Fruit fly (Drosophila melanogaster) whole organism, embryonic: ENCODE measurements around the gene red.

Experiments
- BtbVII ChIP-seq: fragments of 200-800 bp; sonication (Bioruptor generic); optimal IDR thresholded peaks from 3 replicates; lab custom pipeline; 2017; ENCODE audit warnings: missing biosample characterization, mild to moderate bottlenecking, missing genetic modification characterization
- CG1024 ChIP-seq: fragments of 200-800 bp; sonication (Bioruptor generic); IDR thresholded peaks from 2 replicates; pipeline ENCODE4 v1.3.6; 2022; ENCODE audit warnings: missing biosample characterization, missing genetic modification characterization
- CG12236 ChIP-seq: fragments of 200-800 bp; sonication (Bioruptor generic); optimal IDR thresholded peaks from 2 replicates; lab custom pipeline; 2016; ENCODE audit warnings: missing biosample characterization, missing genetic modification characterization
- CG12769 ChIP-seq: fragments of 200-800 bp; sonication (Bioruptor generic); optimal IDR thresholded peaks from 2 replicates; lab custom pipeline; 2019; ENCODE audit warnings: missing biosample characterization, mild to moderate bottlenecking, missing genetic modification characterization, moderate library complexity
- CG14050 ChIP-seq: fragments of 200-800 bp; sonication (Bioruptor generic); IDR thresholded peaks from 3 replicates; pipeline ENCODE4 v1.3.6; 2022; ENCODE audit warnings: missing biosample characterization, missing genetic modification characterization
- CG15073 ChIP-seq: fragments of 200-800 bp; sonication (Bioruptor generic); optimal IDR thresholded peaks from 2 replicates; lab custom pipeline; 2016; ENCODE audit warnings: missing biosample characterization, missing genetic modification characterization
- CG16863 ChIP-seq: fragments of 200-800 bp; sonication (Bioruptor generic); optimal IDR thresholded peaks from 3 replicates; lab custom pipeline; 2016; ENCODE audit warnings: missing biosample characterization, missing genetic modification characterization
- CG17829 ChIP-seq: fragments of 200-800 bp; optimal IDR thresholded peaks from 2 replicates; lab custom pipeline; 2019; ENCODE audit warnings: missing biosample characterization, mild to moderate bottlenecking, missing genetic modification characterization, moderate library complexity
- CG1792 ChIP-seq: fragments of 200-800 bp; sonication (Bioruptor generic); optimal IDR thresholded peaks from 2 replicates; lab custom pipeline; 2016; ENCODE audit warnings: missing biosample characterization, missing genetic modification characterization
- CG18599 ChIP-seq: fragments of 200-800 bp; sonication (Bioruptor generic); optimal IDR thresholded peaks from 3 replicates; lab custom pipeline; 2017; ENCODE audit warnings: missing biosample characterization, missing genetic modification characterization, mild to moderate bottlenecking, moderate library complexity, missing genetic modification reagents
- CG3281 ChIP-seq: fragments of 200-800 bp; sonication (Bioruptor generic); optimal IDR thresholded peaks from 3 replicates; lab custom pipeline; 2017; ENCODE audit warnings: missing biosample characterization, mild to moderate bottlenecking, missing genetic modification characterization
- CG34224 ChIP-seq: fragments of 200-800 bp; sonication (Bioruptor generic); IDR thresholded peaks from 3 replicates; pipeline ENCODE4 v1.3.6; 2022; ENCODE audit warnings: missing biosample characterization, missing genetic modification characterization; ENCODE audit not compliant: partially characterized antibody
- CG4282 ChIP-seq: fragments of 200-800 bp; sonication (Bioruptor generic); optimal IDR thresholded peaks from 2 replicates; lab custom pipeline; 2016; ENCODE audit warnings: missing biosample characterization, missing genetic modification characterization
- CG5953 ChIP-seq: fragments of 200-800 bp; sonication (Bioruptor generic); IDR thresholded peaks from 2 replicates; pipeline ENCODE4 v1.3.6; 2022; ENCODE audit warnings: missing biosample characterization, missing genetic modification characterization
- CG6654 ChIP-seq: fragments of 200-800 bp; sonication (Bioruptor generic); optimal IDR thresholded peaks from 2 replicates; lab custom pipeline; 2017; ENCODE audit warnings: missing biosample characterization, mild to moderate bottlenecking, missing genetic modification characterization
- CG7987 ChIP-seq: fragments of 200-800 bp; sonication (Bioruptor generic); optimal IDR thresholded peaks from 2 replicates; lab custom pipeline; 2018; ENCODE audit warnings: missing biosample characterization, mild to moderate bottlenecking, missing genetic modification characterization, moderate library complexity
- CG9437 ChIP-seq: fragments of 200-800 bp; sonication (Bioruptor generic); optimal IDR thresholded peaks from 2 replicates; lab custom pipeline; 2018; ENCODE audit warnings: missing biosample characterization, mild to moderate bottlenecking, missing genetic modification characterization
- CTCF ChIP-seq: fragments of 200-800 bp; sonication (Bioruptor generic); optimal IDR thresholded peaks from 2 replicates; lab custom pipeline; 2017; ENCODE audit warnings: missing biosample characterization, mild to moderate bottlenecking, missing genetic modification characterization, moderate library complexity
- CoRest ChIP-seq: fragments of 200-800 bp; sonication (Bioruptor generic); optimal IDR thresholded peaks from 3 replicates; lab custom pipeline; 2018; ENCODE audit warnings: missing biosample characterization, mild to moderate bottlenecking, missing genetic modification characterization, moderate library complexity
- Doc2 ChIP-seq: fragments of 200-800 bp; sonication (Bioruptor generic); IDR thresholded peaks from 2 replicates; pipeline ENCODE4 v1.3.6; 2022; ENCODE audit warnings: missing biosample characterization, missing genetic modification characterization
- Dref ChIP-seq: fragments of 200-800 bp; sonication (Bioruptor generic); IDR thresholded peaks from 2 replicates; pipeline ENCODE4 v1.3.6; 2022; ENCODE audit warnings: missing biosample characterization, missing genetic modification characterization
- GATAe ChIP-seq: fragments of 200-800 bp; sonication (Bioruptor generic); conservative IDR thresholded peaks from 2 replicates; pipeline ENCODE4 v1.3.6; 2022; ENCODE audit warnings: missing biosample characterization, missing genetic modification characterization
- HHEX ChIP-seq: fragments of 200-800 bp; sonication (Bioruptor generic); optimal IDR thresholded peaks from 3 replicates; lab custom pipeline; 2017; ENCODE audit warnings: missing biosample characterization, mild to moderate bottlenecking, missing genetic modification characterization, missing genetic modification reagents
- HLH54F ChIP-seq: fragments of 200-800 bp; sonication (Bioruptor generic); optimal IDR thresholded peaks from 3 replicates; lab custom pipeline; 2016; ENCODE audit warnings: missing biosample characterization, missing genetic modification characterization
- Hr3 ChIP-seq: fragments of 200-800 bp; sonication (Bioruptor generic); optimal IDR thresholded peaks from 3 replicates; lab custom pipeline; 2016; ENCODE audit warnings: missing biosample characterization, missing genetic modification characterization
- Jarid2 ChIP-seq: fragments of 200-800 bp; sonication (Bioruptor generic); optimal IDR thresholded peaks from 3 replicates; lab custom pipeline; 2017; ENCODE audit warnings: mild to moderate bottlenecking, missing biosample characterization, missing genetic modification reagents, missing genetic modification characterization
- MESR4 ChIP-seq: fragments of 200-800 bp; sonication (Bioruptor generic); optimal IDR thresholded peaks from 2 replicates; lab custom pipeline; 2018; ENCODE audit warnings: missing biosample characterization, mild to moderate bottlenecking, missing genetic modification characterization, moderate library complexity
- MTF-1 ChIP-seq: fragments of 200-800 bp; sonication (Bioruptor generic); optimal IDR thresholded peaks from 2 replicates; lab custom pipeline; 2018; ENCODE audit warnings: missing biosample characterization, mild to moderate bottlenecking, missing genetic modification characterization, borderline replicate concordance
- Myb ChIP-seq: fragments of 200-800 bp; sonication (Bioruptor generic); optimal IDR thresholded peaks from 2 replicates; lab custom pipeline; 2016; ENCODE audit warnings: missing biosample characterization, missing genetic modification characterization
- Nf-YC ChIP-seq: fragments of 200-800 bp; optimal IDR thresholded peaks from 3 replicates; lab custom pipeline; 2019; ENCODE audit warnings: missing biosample characterization, mild to moderate bottlenecking, missing genetic modification characterization, moderate library complexity
- NfI ChIP-seq: fragments of 200-800 bp; sonication (Bioruptor generic); optimal IDR thresholded peaks from 3 replicates; lab custom pipeline; 2018; ENCODE audit warnings: missing biosample characterization, mild to moderate bottlenecking, missing genetic modification characterization, moderate library complexity
- Ptx1 ChIP-seq: fragments of 200-800 bp; sonication (Bioruptor generic); IDR thresholded peaks from 2 replicates; pipeline ENCODE4 v1.3.6; 2022; ENCODE audit warnings: missing biosample characterization, missing genetic modification characterization
- Sox100B ChIP-seq: fragments of 200-800 bp; sonication (Bioruptor generic); optimal IDR thresholded peaks from 3 replicates; lab custom pipeline; 2018; ENCODE audit warnings: missing biosample characterization, mild to moderate bottlenecking, missing genetic modification characterization
- Xrp1 ChIP-seq: fragments of 200-800 bp; sonication (Bioruptor generic); IDR thresholded peaks from 2 replicates; pipeline ENCODE4 v1.3.6; 2022; ENCODE audit warnings: missing biosample characterization, missing genetic modification characterization
- croc ChIP-seq: fragments of 200-800 bp; sonication (Bioruptor generic); conservative IDR thresholded peaks from 3 replicates; pipeline ENCODE4 v1.3.6; 2022; ENCODE audit warnings: missing biosample characterization, missing genetic modification characterization
- dan ChIP-seq: fragments of 200-800 bp; sonication (Bioruptor generic); IDR thresholded peaks from 2 replicates; pipeline ENCODE4 v1.3.6; 2022; ENCODE audit warnings: missing biosample characterization, missing genetic modification characterization
- fd64A ChIP-seq: fragments of 200-800 bp; sonication (Bioruptor generic); optimal IDR thresholded peaks from 3 replicates; lab custom pipeline; 2018; ENCODE audit warnings: missing biosample characterization, mild to moderate bottlenecking, missing genetic modification characterization
- fu2 ChIP-seq: fragments of 200-800 bp; sonication (Bioruptor generic); optimal IDR thresholded peaks from 2 replicates; lab custom pipeline; 2016; ENCODE audit warnings: missing biosample characterization, missing genetic modification characterization
- gsb ChIP-seq: fragments of 200-800 bp; sonication (Bioruptor generic); IDR thresholded peaks from 2 replicates; pipeline ENCODE4 v1.3.6; 2022; ENCODE audit warnings: missing biosample characterization, missing genetic modification characterization
- inv ChIP-seq: fragments of 200-800 bp; sonication (Bioruptor generic); IDR thresholded peaks from 2 replicates; pipeline ENCODE4 v1.3.6; 2022; ENCODE audit warnings: missing biosample characterization, missing genetic modification characterization; ENCODE audit not compliant: partially characterized antibody
- kni ChIP-seq: fragments of 200-800 bp; sonication (Bioruptor generic); optimal IDR thresholded peaks from 3 replicates; lab custom pipeline; 2017; ENCODE audit warnings: mild to moderate bottlenecking, missing biosample characterization, missing genetic modification reagents, missing genetic modification characterization
- lbe ChIP-seq: fragments of 200-800 bp; sonication (Bioruptor generic); optimal IDR thresholded peaks from 2 replicates; lab custom pipeline; 2016; ENCODE audit warnings: missing biosample characterization, mild to moderate bottlenecking, missing genetic modification characterization
- nom ChIP-seq: fragments of 200-800 bp; sonication (Bioruptor generic); optimal IDR thresholded peaks from 2 replicates; lab custom pipeline; 2017; ENCODE audit warnings: missing biosample characterization, missing genetic modification characterization, mild to moderate bottlenecking, moderate library complexity, missing genetic modification reagents
- pan ChIP-seq, 4 experiments: fragments of >200 bp in 3 of 4; fragments of 200-800 bp in 1 of 4; sonication (Bioruptor generic) in 1 of 4; optimal IDR thresholded peaks in 3 of 4; IDR thresholded peaks in 1 of 4; 2 replicates each; pipeline versions ENCODE4 v1.3.6 to Lab custom; 2017 to 2022; ENCODE audit warnings: missing biosample characterization in 2 of 4, missing genetic modification characterization in 2 of 4, mixed read lengths in 1 of 4
- psq ChIP-seq: fragments of 200-800 bp; sonication (Bioruptor generic); optimal IDR thresholded peaks from 2 replicates; lab custom pipeline; 2017; ENCODE audit warnings: missing biosample characterization, missing genetic modification characterization
- tll ChIP-seq, 2 experiments: fragments of 200-800 bp in 1 of 2; fragments of >200 bp in 1 of 2; sonication (Bioruptor generic) in 1 of 2; optimal IDR thresholded peaks; 2 replicates each; lab custom pipeline; 2017 to 2019; ENCODE audit warnings: missing biosample characterization in 2 of 2, missing genetic modification characterization in 2 of 2, mild to moderate bottlenecking in 1 of 2, moderate library complexity in 1 of 2
- vfl ChIP-seq: fragments of 200-800 bp; sonication (Bioruptor generic); optimal IDR thresholded peaks from 2 replicates; lab custom pipeline; 2016; ENCODE audit warnings: missing biosample characterization, missing genetic modification characterization
- yki ChIP-seq: fragments of >200 bp; optimal IDR thresholded peaks from 3 replicates; lab custom pipeline; 2018
- zen ChIP-seq: fragments of 200-800 bp; sonication (Bioruptor generic); optimal IDR thresholded peaks from 3 replicates; lab custom pipeline; 2018; ENCODE audit warnings: missing biosample characterization, mild to moderate bottlenecking, missing genetic modification characterization, moderate library complexity
- zfh2 ChIP-seq: fragments of 200-800 bp; sonication (Bioruptor generic); optimal IDR thresholded peaks from 2 replicates; lab custom pipeline; 2016; ENCODE audit warnings: missing biosample characterization, missing genetic modification characterization

red gene

DNA sequence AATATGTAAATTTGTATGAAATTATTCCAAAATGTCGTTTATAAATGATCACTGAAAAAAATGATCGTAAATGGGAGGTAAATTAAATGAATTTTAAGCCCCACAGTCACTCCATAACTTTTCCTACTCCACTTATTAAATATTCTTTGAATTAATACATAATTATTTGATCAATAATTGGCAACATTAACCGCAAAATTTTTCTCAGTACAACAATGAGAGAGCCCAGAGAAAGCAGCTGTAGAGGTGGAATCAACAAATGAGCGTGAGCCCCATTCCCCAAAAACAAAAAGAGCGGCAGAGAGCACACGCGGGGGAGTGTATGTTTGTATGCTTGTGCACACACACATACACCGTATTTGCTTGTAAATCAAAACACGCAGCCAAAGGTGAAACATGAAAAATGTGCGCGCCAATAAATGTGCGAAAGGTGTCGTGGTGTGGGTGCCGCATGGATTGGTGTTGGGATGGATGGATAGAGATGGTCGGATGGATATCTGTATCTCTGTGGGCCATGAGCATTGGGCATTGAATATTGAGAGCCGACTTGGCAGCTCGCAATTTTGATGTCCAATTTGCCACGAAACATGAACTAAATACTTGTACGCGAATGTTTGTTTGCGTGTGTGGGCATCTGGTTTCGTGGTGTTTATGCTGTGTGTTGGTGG is 5.0 kb upstream of the red start (continued):
- TF ChIP-seq zen (tag; lab: Kevin White, UChicago) (peak; percentile 96), croc (GFP tag; lab: Robert Waterston, UW) (peak; percentile 94), zfh2 (GFP tag; lab: Kevin White, UChicago) (peak; percentile 91), CTCF (GFP tag; lab: Kevin White, UChicago) (peak; percentile 73), CG15073 (GFP tag; lab: Kevin White, UChicago) (peak; percentile 84), Ptx1 (no peak), CG1024 (GFP tag; lab: Robert Waterston, UW) (no peak), Hr3 (GFP tag; lab: Kevin White, UChicago) (peak; percentile 99), CG5953 (GFP tag; lab: Robert Waterston, UW) (no peak), Doc2 (GFP tag; lab: Robert Waterston, UW) (no peak), Jarid2 (GFP tag; lab: Kevin White, UChicago) (peak; percentile 94), Sox100B (GFP tag; lab: Kevin White, UChicago) (peak; percentile 98), fu2 (GFP tag; lab: Kevin White, UChicago) (peak; percentile 94), CoRest (peak; percentile 99), CG9437 (GFP tag; lab: Kevin White, UChicago) (peak; percentile 95), lbe (GFP tag; lab: Kevin White, UChicago) (peak; percentile 94), Dref (no peak), tll (GFP tag; optimal IDR thresholded peaks at IDR 0.05; lab: Kevin White, UChicago) (peak in 1 of 2 experiments; percentile 23), GATAe (GFP tag; lab: Robert Waterston, UW) (no peak), MTF-1 (GFP tag; lab: Kevin White, UChicago) (peak; percentile 94), CG1792 (peak; percentile 93), NfI (peak; percentile 99), kni (GFP tag; lab: Kevin White, UChicago) (peak; percentile 93), fd64A (GFP tag; lab: Kevin White, UChicago) (peak; percentile 90), psq (GFP tag; lab: Kevin White, UChicago) (peak; percentile 94), dan (GFP tag; lab: Robert Waterston, UW) (no peak), CG6654 (peak; percentile 90), Myb (GFP tag; lab: Kevin White, UChicago) (peak; percentile 67), Xrp1 (GFP tag; lab: Robert Waterston, UW) (no peak), HHEX (GFP tag; lab: Kevin White, UChicago) (peak; percentile 98), gsb (no peak), CG16863 (GFP tag; lab: Kevin White, UChicago) (peak; percentile 95), CG7987 (peak; percentile 96), pan (optimal IDR thresholded peaks at IDR 0.05; lab: Kevin White, UChicago) (no peak), pan (GFP tag; optimal IDR thresholded peaks at IDR 0.05 in 1 of 2, IDR thresholded peaks at IDR 0.05 in 1 of 2) (no peak), CG4282 (GFP tag; lab: Kevin White, UChicago) (peak; percentile 65), CG12236 (GFP tag; lab: Kevin White, UChicago) (peak; percentile 89), Nf-YC (peak; percentile 89), CG14050 (GFP tag; lab: Robert Waterston, UW) (no peak), CG12769 (tag; lab: Kevin White, UChicago) (peak; percentile 98), CG18599 (GFP tag; lab: Kevin White, UChicago) (peak; percentile 98), CG34224 (GFP tag; lab: Robert Waterston, UW) (no peak), yki (peak; percentile 64), CG17829 (tag; lab: Kevin White, UChicago) (peak; percentile 99), BtbVII (GFP tag; lab: Kevin White, UChicago) (peak; percentile 98), HLH54F (peak; percentile 95), nom (peak; percentile 60), MESR4 (GFP tag; lab: Kevin White, UChicago) (peak; percentile 73), vfl (GFP tag; lab: Kevin White, UChicago) (peak; percentile 95), inv (GFP tag; lab: Robert Waterston, UW) (no peak), CG3281 (GFP tag; lab: Kevin White, UChicago) (peak; percentile 99)
